Fruit fly (Drosophila melanogaster) whole organism, embryonic: ENCODE measurements around the gene RunxB.
A peak's percentile ranks its signal among the peaks of the same experiment; 100 is the strongest.

Experiments
- Abd-B ChIP-seq: fragments of 200-800 bp; sonication (Bioruptor generic); optimal IDR thresholded peaks from 2 replicates; lab custom pipeline; 2018; ENCODE audit warnings: missing biosample characterization, mild to moderate bottlenecking, missing genetic modification characterization, moderate library complexity
- Ada2b ChIP-seq: fragments of 200-800 bp; sonication (Bioruptor generic); IDR thresholded peaks from 2 replicates; pipeline ENCODE4 v1.3.6; 2022; ENCODE audit warnings: missing biosample characterization, missing genetic modification characterization
- Aef1 ChIP-seq: fragments of 200-800 bp; sonication (Bioruptor generic); IDR thresholded peaks from 3 replicates; pipeline ENCODE4 v1.3.6; 2022; ENCODE audit warnings: missing biosample characterization, missing genetic modification characterization
- Atf6 ChIP-seq: fragments of 200-800 bp; sonication (Bioruptor generic); IDR thresholded peaks from 2 replicates; pipeline ENCODE4 v1.3.6; 2022; ENCODE audit warnings: missing biosample characterization, missing genetic modification characterization
- B-H2 ChIP-seq: fragments of 200-800 bp; sonication (Bioruptor generic); optimal IDR thresholded peaks from 2 replicates; lab custom pipeline; 2018; ENCODE audit warnings: missing biosample characterization, mild to moderate bottlenecking, missing genetic modification characterization
- Bdp1 ChIP-seq: fragments of 200-800 bp; sonication (Bioruptor generic); optimal IDR thresholded peaks from 3 replicates; lab custom pipeline; 2016; ENCODE audit warnings: missing biosample characterization, missing genetic modification characterization
- CG11085 ChIP-seq: fragments of 200-800 bp; sonication (Bioruptor generic); IDR thresholded peaks from 2 replicates; pipeline ENCODE4 v1.3.6; 2022; ENCODE audit warnings: missing biosample characterization, missing genetic modification characterization
- CG11696 ChIP-seq: fragments of 200-800 bp; sonication (Bioruptor generic); IDR thresholded peaks from 2 replicates; pipeline ENCODE4 v1.3.6; 2022; ENCODE audit warnings: missing biosample characterization, missing genetic modification characterization
- CG12071 ChIP-seq: fragments of 200-800 bp; sonication (Bioruptor generic); optimal IDR thresholded peaks from 3 replicates; lab custom pipeline; 2018; ENCODE audit warnings: missing biosample characterization, mild to moderate bottlenecking, missing genetic modification characterization
- CG12299 ChIP-seq: fragments of 200-800 bp; sonication (Bioruptor generic); optimal IDR thresholded peaks from 2 replicates; lab custom pipeline; 2018; ENCODE audit warnings: missing biosample characterization, mild to moderate bottlenecking, missing genetic modification characterization
- CG1233 ChIP-seq: fragments of 200-800 bp; sonication (Bioruptor generic); optimal IDR thresholded peaks from 4 replicates; lab custom pipeline; 2018; ENCODE audit warnings: missing biosample characterization, mild to moderate bottlenecking, missing genetic modification characterization
- CG12942 ChIP-seq: fragments of 200-800 bp; sonication (Bioruptor generic); optimal IDR thresholded peaks from 3 replicates; lab custom pipeline; 2016; ENCODE audit warnings: missing biosample characterization, missing genetic modification characterization
- CG13894 ChIP-seq: fragments of 200-800 bp; sonication (Bioruptor generic); optimal IDR thresholded peaks from 3 replicates; lab custom pipeline; 2018; ENCODE audit warnings: missing biosample characterization, mild to moderate bottlenecking, missing genetic modification characterization, moderate library complexity
- CG14014 ChIP-seq: fragments of 200-800 bp; sonication (Bioruptor generic); IDR thresholded peaks from 2 replicates; pipeline ENCODE4 v1.3.6; 2022; ENCODE audit warnings: missing biosample characterization, missing genetic modification characterization
- CG14050 ChIP-seq: fragments of 200-800 bp; sonication (Bioruptor generic); IDR thresholded peaks from 3 replicates; pipeline ENCODE4 v1.3.6; 2022; ENCODE audit warnings: missing biosample characterization, missing genetic modification characterization
- CG14965 ChIP-seq: fragments of 200-800 bp; sonication (Bioruptor generic); optimal IDR thresholded peaks from 2 replicates; lab custom pipeline; 2016; ENCODE audit warnings: missing biosample characterization, missing genetic modification characterization, borderline replicate concordance
- CG18599 ChIP-seq: fragments of 200-800 bp; sonication (Bioruptor generic); optimal IDR thresholded peaks from 3 replicates; lab custom pipeline; 2017; ENCODE audit warnings: missing biosample characterization, missing genetic modification characterization, mild to moderate bottlenecking, moderate library complexity, missing genetic modification reagents
- CG2712 ChIP-seq: fragments of 200-800 bp; optimal IDR thresholded peaks from 3 replicates; lab custom pipeline; 2019; ENCODE audit warnings: missing biosample characterization, mild to moderate bottlenecking, missing genetic modification characterization, moderate library complexity
- CG30020 ChIP-seq: fragments of 200-800 bp; optimal IDR thresholded peaks from 2 replicates; lab custom pipeline; 2019; ENCODE audit warnings: missing biosample characterization, mild to moderate bottlenecking, missing genetic modification characterization, moderate library complexity
- CG31365 ChIP-seq: fragments of 200-800 bp; sonication (Bioruptor generic); optimal IDR thresholded peaks from 2 replicates; lab custom pipeline; 2018; ENCODE audit warnings: missing biosample characterization, mild to moderate bottlenecking, missing genetic modification characterization
- CG32532 ChIP-seq: fragments of 200-800 bp; sonication (Bioruptor generic); IDR thresholded peaks from 2 replicates; pipeline ENCODE4 v1.3.6; 2022; ENCODE audit warnings: missing biosample characterization, missing genetic modification characterization
- CG3407 ChIP-seq: fragments of 200-800 bp; sonication (Bioruptor generic); optimal IDR thresholded peaks from 2 replicates; lab custom pipeline; 2018; ENCODE audit warnings: missing biosample characterization, mild to moderate bottlenecking, missing genetic modification characterization
- CG3995 ChIP-seq: fragments of 200-800 bp; sonication (Bioruptor generic); optimal IDR thresholded peaks from 3 replicates; lab custom pipeline; 2016; ENCODE audit warnings: missing biosample characterization, missing genetic modification characterization
- CG4820 ChIP-seq: fragments of 200-800 bp; sonication (Bioruptor generic); optimal IDR thresholded peaks from 3 replicates; lab custom pipeline; 2016; ENCODE audit warnings: missing biosample characterization, missing genetic modification characterization
- CG7556 ChIP-seq: fragments of 200-800 bp; sonication (Bioruptor generic); optimal IDR thresholded peaks from 2 replicates; lab custom pipeline; 2017; ENCODE audit warnings: missing biosample characterization, mild to moderate bottlenecking, missing genetic modification characterization
- CG8924 ChIP-seq: fragments of 200-800 bp; optimal IDR thresholded peaks from 3 replicates; lab custom pipeline; 2019; ENCODE audit warnings: missing biosample characterization, mild to moderate bottlenecking, missing genetic modification characterization, moderate library complexity
- CG8944 ChIP-seq: fragments of 200-800 bp; sonication (Bioruptor generic); optimal IDR thresholded peaks from 3 replicates; lab custom pipeline; 2016; ENCODE audit warnings: missing biosample characterization, missing genetic modification characterization
- CG9797 ChIP-seq: fragments of 200-800 bp; sonication (Bioruptor generic); optimal IDR thresholded peaks from 3 replicates; lab custom pipeline; 2018; ENCODE audit warnings: missing biosample characterization, mild to moderate bottlenecking, missing genetic modification characterization
- CG9876 ChIP-seq: fragments of 200-800 bp; sonication (Bioruptor generic); optimal IDR thresholded peaks from 2 replicates; lab custom pipeline; 2016; ENCODE audit warnings: missing biosample characterization, missing genetic modification characterization
- Dek ChIP-seq: fragments of 200-800 bp; sonication (Bioruptor generic); optimal IDR thresholded peaks from 3 replicates; lab custom pipeline; 2019; ENCODE audit warnings: missing biosample characterization, mild to moderate bottlenecking, missing genetic modification characterization, moderate library complexity
- E2f2 ChIP-seq: fragments of 200-800 bp; sonication (Bioruptor generic); IDR thresholded peaks from 2 replicates; pipeline ENCODE4 v1.3.6; 2022; ENCODE audit warnings: missing biosample characterization, missing genetic modification characterization
- Ets65A ChIP-seq: fragments of 200-800 bp; sonication (Bioruptor generic); peaks from one replicate; lab custom pipeline; 2016; ENCODE audit warnings: missing biosample characterization, missing genetic modification characterization
- Gug ChIP-seq: fragments of 200-800 bp; sonication (Bioruptor generic); IDR thresholded peaks from 4 replicates; pipeline ENCODE4 v1.3.6; 2022; ENCODE audit warnings: missing biosample characterization, missing genetic modification characterization
- Hr78 ChIP-seq, 2 experiments: fragments of 200-800 bp in 1 of 2; fragments of >200 bp in 1 of 2; sonication (Bioruptor generic) in 1 of 2; optimal IDR thresholded peaks; 2 replicates each; lab custom pipeline; 2017 to 2019; ENCODE audit warnings: missing biosample characterization in 2 of 2, missing genetic modification characterization in 2 of 2, mild to moderate bottlenecking in 1 of 2, moderate library complexity in 1 of 2
- Mad ChIP-seq: fragments of 200-800 bp; sonication (Bioruptor generic); optimal IDR thresholded peaks from 2 replicates; lab custom pipeline; 2016; ENCODE audit warnings: missing biosample characterization, missing genetic modification characterization
- Nf-YA ChIP-seq: fragments of 200-800 bp; sonication (Bioruptor generic); IDR thresholded peaks from 2 replicates; pipeline ENCODE4 v1.3.6; 2022; ENCODE audit warnings: missing biosample characterization, missing genetic modification characterization
- Scr ChIP-seq: fragments of 200-800 bp; sonication (Bioruptor generic); IDR thresholded peaks from 2 replicates; pipeline ENCODE4 v1.3.6; 2022; ENCODE audit warnings: missing biosample characterization, missing genetic modification characterization; ENCODE audit not compliant: partially characterized antibody
- Spps ChIP-seq: fragments of 200-800 bp; sonication (Bioruptor generic); optimal IDR thresholded peaks from 2 replicates; lab custom pipeline; 2018; ENCODE audit warnings: missing biosample characterization, mild to moderate bottlenecking, missing genetic modification characterization
- Taf1 ChIP-seq: fragments of 200-800 bp; sonication (Bioruptor generic); IDR thresholded peaks from 2 replicates; pipeline ENCODE4 v1.3.6; 2022; ENCODE audit warnings: missing biosample characterization, missing genetic modification characterization
- bsh ChIP-seq, 2 experiments: fragments of 200-800 bp; sonication (Bioruptor generic); optimal IDR thresholded peaks; 2 replicates each; lab custom pipeline; 2017 to 2018; ENCODE audit warnings: mild to moderate bottlenecking in 2 of 2, missing biosample characterization in 2 of 2, missing genetic modification characterization in 2 of 2, moderate library complexity in 1 of 2
- cwo ChIP-seq: fragments of 200-800 bp; sonication (Bioruptor generic); optimal IDR thresholded peaks from 3 replicates; lab custom pipeline; 2017; ENCODE audit warnings: missing biosample characterization, missing genetic modification characterization, mild to moderate bottlenecking, moderate library complexity, missing genetic modification reagents
- en ChIP-seq: fragments of 200-800 bp; sonication (Bioruptor generic); optimal IDR thresholded peaks from 2 replicates; lab custom pipeline; 2016; ENCODE audit warnings: missing biosample characterization, missing genetic modification characterization
- fu2 ChIP-seq: fragments of 200-800 bp; sonication (Bioruptor generic); optimal IDR thresholded peaks from 2 replicates; lab custom pipeline; 2016; ENCODE audit warnings: missing biosample characterization, missing genetic modification characterization
- gem ChIP-seq: fragments of 200-800 bp; sonication (Bioruptor generic); optimal IDR thresholded peaks from 2 replicates; lab custom pipeline; 2019; ENCODE audit warnings: missing biosample characterization, mild to moderate bottlenecking, missing genetic modification characterization, moderate library complexity
- jing ChIP-seq: fragments of 200-800 bp; sonication (Bioruptor generic); optimal IDR thresholded peaks from 2 replicates; lab custom pipeline; 2018; ENCODE audit warnings: missing biosample characterization, mild to moderate bottlenecking, missing genetic modification characterization
- onecut ChIP-seq: fragments of 200-800 bp; sonication (Bioruptor generic); IDR thresholded peaks from 2 replicates; pipeline ENCODE4 v1.3.6; 2022; ENCODE audit warnings: missing biosample characterization, missing genetic modification characterization
- pfk ChIP-seq: fragments of 200-800 bp; sonication (Bioruptor generic); optimal IDR thresholded peaks from 2 replicates; lab custom pipeline; 2018; ENCODE audit warnings: missing biosample characterization, mild to moderate bottlenecking, missing genetic modification characterization, moderate library complexity
- shn ChIP-seq: fragments of 200-800 bp; sonication (Bioruptor generic); optimal IDR thresholded peaks from 3 replicates; lab custom pipeline; 2016; ENCODE audit warnings: missing biosample characterization, missing genetic modification characterization
- slbo ChIP-seq: fragments of 200-800 bp; sonication (Bioruptor generic); IDR thresholded peaks from 2 replicates; pipeline ENCODE4 v1.3.6; 2022; ENCODE audit warnings: missing biosample characterization, missing genetic modification characterization
- slp2 ChIP-seq: fragments of 200-800 bp; sonication (Bioruptor generic); optimal IDR thresholded peaks from 2 replicates; lab custom pipeline; 2016; ENCODE audit warnings: missing biosample characterization, missing genetic modification characterization
- sob ChIP-seq: fragments of 200-800 bp; sonication (Bioruptor generic); IDR thresholded peaks from 2 replicates; pipeline ENCODE4 v1.3.6; 2022; ENCODE audit warnings: missing biosample characterization, missing genetic modification characterization
- sug ChIP-seq: fragments of 200-800 bp; optimal IDR thresholded peaks from 2 replicates; lab custom pipeline; 2019; ENCODE audit warnings: missing biosample characterization, mild to moderate bottlenecking, missing genetic modification characterization, moderate library complexity

The RunxB gene

DNA sequence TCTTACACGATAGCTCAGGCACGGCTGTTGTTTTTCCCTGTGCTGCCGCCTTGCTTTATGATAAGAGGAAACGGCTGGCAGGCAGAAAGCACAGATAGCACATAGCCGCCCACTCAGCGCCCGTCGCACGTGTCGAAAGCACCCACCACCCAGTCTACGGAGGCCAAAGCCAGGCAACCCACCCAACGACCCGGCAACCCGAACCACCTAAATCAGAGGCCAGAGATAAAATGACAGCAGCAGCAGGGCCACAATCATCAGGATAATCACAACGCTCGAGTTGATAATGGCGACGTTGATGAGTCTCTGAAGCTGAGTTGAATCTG, 34.8 kb upstream of the RunxB start (continued):
- TF ChIP-seq CG2712 (tag; lab: Kevin White, UChicago) (no peak), Atf6 (GFP tag; lab: Robert Waterston, UW) (peak; percentile 6; the same call in 1 of the 2 replicates), Nf-YA (GFP tag; lab: Robert Waterston, UW) (no peak), CG9876 (GFP tag; lab: Kevin White, UChicago) (no peak), CG9797 (no peak), CG12942 (GFP tag; lab: Kevin White, UChicago) (no peak), B-H2 (GFP tag; lab: Kevin White, UChicago) (no peak), CG11085 (GFP tag; lab: Robert Waterston, UW) (no peak), CG14965 (GFP tag; lab: Kevin White, UChicago) (no peak), sob (0 out of 2 replicates have a peak, but pooled peaks have one; percentile 8), E2f2 (GFP tag; lab: Robert Waterston, UW) (no peak), onecut (GFP tag; lab: Robert Waterston, UW) (0 out of 2 replicates have a peak, but pooled peaks have one; percentile 0), Aef1 (no peak), shn (no peak), Dek (tag; lab: Kevin White, UChicago) (no peak), CG7556 (no peak), slbo (0 out of 2 replicates have a peak, but pooled peaks have one; percentile 2), fu2 (no peak), CG3995 (GFP tag; lab: Kevin White, UChicago) (no peak), Spps (no peak), CG11696 (GFP tag; lab: Robert Waterston, UW) (no peak), CG14050 (GFP tag; lab: Robert Waterston, UW) (no peak), CG8924 (tag; lab: Kevin White, UChicago) (peak; percentile 15), CG12299 (tag; lab: Kevin White, UChicago) (no peak), bsh (GFP tag; optimal IDR thresholded peaks at IDR 0.05; lab: Kevin White, UChicago) (peak in 1 of 2 experiments; percentile 11), pfk (GFP tag; lab: Kevin White, UChicago) (no peak), gem (tag; lab: Kevin White, UChicago) (no peak), CG3407 (no peak), CG31365 (tag; lab: Kevin White, UChicago) (no peak), Scr (GFP tag; lab: Robert Waterston, UW) (no peak), CG8944 (GFP tag; lab: Kevin White, UChicago) (no peak), CG32532 (GFP tag; lab: Robert Waterston, UW) (no peak), Abd-B (GFP tag; lab: Kevin White, UChicago) (no peak), CG4820 (GFP tag; lab: Kevin White, UChicago) (no peak), sug (tag; lab: Kevin White, UChicago) (peak; percentile 13), CG30020 (tag; lab: Kevin White, UChicago) (no peak), CG13894 (tag; lab: Kevin White, UChicago) (no peak), CG1233 (GFP tag; lab: Kevin White, UChicago) (no peak), CG12071 (GFP tag; lab: Kevin White, UChicago) (no peak), Ada2b (no peak), cwo (GFP tag; lab: Kevin White, UChicago) (peak; percentile 84), Taf1 (GFP tag; lab: Robert Waterston, UW) (no peak), Gug (no peak), CG14014 (no peak), Hr78 (GFP tag; optimal IDR thresholded peaks at IDR 0.05; lab: Kevin White, UChicago) (peak in 1 of 2 experiments; percentile 42), CG18599 (peak; percentile 50), Mad (GFP tag; lab: Kevin White, UChicago) (no peak), Bdp1 (no peak), Ets65A (GFP tag; lab: Kevin White, UChicago) (peak; percentile 76), slp2 (GFP tag; lab: Kevin White, UChicago) (no peak), en (GFP tag; lab: Kevin White, UChicago) (no peak), jing (no peak)
